Fruit fly (Drosophila melanogaster): ENCODE measurements around the gene tap.

DNA sequence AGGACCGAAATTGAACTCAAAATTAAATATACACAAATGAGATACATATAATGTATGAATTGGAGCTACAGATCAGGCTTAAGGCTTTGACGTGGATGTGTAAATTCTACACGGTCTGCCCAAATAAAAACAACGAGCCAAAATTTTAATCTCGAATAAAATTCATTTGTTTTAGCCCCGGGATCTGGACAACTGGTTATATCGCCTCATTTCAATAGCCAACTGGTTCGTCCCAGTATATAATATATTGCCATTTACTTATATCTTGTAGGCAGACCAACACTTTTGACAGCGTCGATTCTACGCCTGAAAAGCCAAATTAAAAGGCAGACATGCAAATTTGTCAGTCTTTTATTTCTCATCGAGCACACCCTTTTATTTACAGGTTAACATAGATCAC lies 33.6 kb downstream of the tap start:
- TF ChIP-seq ranshi (GFP tag; IDR thresholded peaks at IDR 0.05) (no peak), CG2678 (tag; optimal IDR thresholded peaks at IDR 0.05) (no peak), Fer1 (GFP tag; optimal IDR thresholded peaks at IDR 0.05) (no peak), bowl (GFP tag; IDR thresholded peaks at IDR 0.05) (no peak)
